Worm (Caenorhabditis elegans) whole organism, early embryonic: ENCODE results near the gene rpy-1.

Experiments used
- B0310.2 ChIP-seq: sonication (generic microtip); optimal IDR thresholded peaks from 2 replicates; lab custom pipeline; 2016; ENCODE audit warnings: mild to moderate bottlenecking, missing genetic modification characterization, missing compliant biosample characterization
- aly-1 ChIP-seq: sonication (generic microtip); optimal IDR thresholded peaks from 2 replicates; lab custom pipeline; 2016; ENCODE audit warnings: missing genetic modification characterization, missing compliant biosample characterization
- ama-1 ChIP-seq: fragments of 150-350 bp; optimal IDR thresholded peaks from 2 replicates; lab custom pipeline; 2014
- ceh-36 ChIP-seq: sonication (generic microtip); optimal IDR thresholded peaks from 2 replicates; lab custom pipeline; 2016; ENCODE audit warnings: missing genetic modification characterization, inconsistent platforms, missing compliant biosample characterization
- ets-7 ChIP-seq: sonication (generic microtip); optimal IDR thresholded peaks from 2 replicates; lab custom pipeline; 2016; ENCODE audit warnings: missing genotype, missing genetic modification characterization, missing compliant biosample characterization
- flt-1 ChIP-seq: fragments of 200-800 bp; sonication (Bioruptor generic); IDR thresholded peaks from 2 replicates; pipeline ENCODE4 v1.3.6; 2022; ENCODE audit warnings: missing genetic modification characterization, missing compliant biosample characterization
- hmbx-1 ChIP-seq: sonication (generic microtip); optimal IDR thresholded peaks from 2 replicates; lab custom pipeline; 2016; ENCODE audit warnings: mild to moderate bottlenecking, missing genetic modification characterization, missing compliant biosample characterization
- hmg-4 ChIP-seq: fragments of 200-800 bp; sonication (Bioruptor generic); optimal IDR thresholded peaks from 2 replicates; lab custom pipeline; 2018; ENCODE audit warnings: mild to moderate bottlenecking, missing genetic modification characterization, missing compliant biosample characterization
- hnd-1 ChIP-seq: sonication (generic microtip); optimal IDR thresholded peaks from 2 replicates; lab custom pipeline; 2016; ENCODE audit warnings: missing genetic modification characterization, missing compliant biosample characterization
- pes-1 ChIP-seq: fragments of 200-800 bp; sonication (Bioruptor generic); IDR thresholded peaks from 2 replicates; pipeline ENCODE4 v1.3.6; 2022; ENCODE audit warnings: missing genetic modification reagents, missing genetic modification characterization, missing compliant biosample characterization
- sea-1 ChIP-seq: fragments of 200-800 bp; sonication (Bioruptor generic); conservative IDR thresholded peaks from 2 replicates; pipeline ENCODE4 v1.3.6; 2022; ENCODE audit warnings: missing genetic modification characterization, missing compliant biosample characterization
- tbx-11 ChIP-seq: fragments of 200-800 bp; sonication (Bioruptor generic); IDR thresholded peaks from 2 replicates; pipeline ENCODE4 v1.3.6; 2022; ENCODE audit warnings: missing genetic modification characterization, missing compliant biosample characterization

DNA sequence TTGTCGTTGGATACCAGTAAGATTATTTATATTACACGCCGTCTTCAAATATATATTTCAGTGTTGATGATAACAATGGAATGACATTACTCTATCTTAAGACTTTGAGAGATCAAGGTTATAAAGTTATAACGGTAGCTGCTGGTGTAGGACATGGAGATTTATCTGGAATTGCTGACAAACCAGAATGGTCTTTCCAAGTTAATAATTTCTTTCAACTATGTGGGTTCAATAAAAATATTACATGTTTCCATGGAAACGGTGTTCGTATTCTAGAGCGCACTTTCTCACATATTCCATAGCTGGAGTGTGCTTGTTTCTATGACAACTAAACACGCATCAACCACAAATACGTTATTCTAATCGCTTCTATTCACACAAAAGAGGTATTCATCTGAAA, 25.7 kb downstream of the rpy-1 start, which contains the start of gene ift-74:
- TF ChIP-seq hmbx-1 (no peak), sea-1 (GFP tag; lab: Robert Waterston, UW) (no peak), ceh-36 (no peak), ets-7 (no peak), B0310.2 (tag; lab: Kevin White, UChicago) (no peak), ama-1 (lab: Kevin White, UChicago) (no peak), pes-1 (GFP tag; lab: Robert Waterston, UW) (no peak), flt-1 (GFP tag; lab: Robert Waterston, UW) (no peak), hmg-4 (GFP tag; lab: Kevin White, UChicago) (no peak), aly-1 (tag; lab: Kevin White, UChicago) (no peak), hnd-1 (tag; lab: Kevin White, UChicago) (no peak), tbx-11 (no peak)
